Worm (Caenorhabditis elegans) whole organism, L3 larva: Measurements from ENCODE around the gene pbs-6.

Experiments
- ceh-16 ChIP-seq: sonication (generic microtip); optimal IDR thresholded peaks from 2 replicates; lab custom pipeline; 2017; ENCODE audit warnings: missing biosample characterization, missing genetic modification characterization
- nhr-237 ChIP-seq: fragments of 150-350 bp; optimal IDR thresholded peaks from 2 replicates; lab custom pipeline; 2014; ENCODE audit warnings: missing biosample characterization, missing genetic modification characterization

DNA sequence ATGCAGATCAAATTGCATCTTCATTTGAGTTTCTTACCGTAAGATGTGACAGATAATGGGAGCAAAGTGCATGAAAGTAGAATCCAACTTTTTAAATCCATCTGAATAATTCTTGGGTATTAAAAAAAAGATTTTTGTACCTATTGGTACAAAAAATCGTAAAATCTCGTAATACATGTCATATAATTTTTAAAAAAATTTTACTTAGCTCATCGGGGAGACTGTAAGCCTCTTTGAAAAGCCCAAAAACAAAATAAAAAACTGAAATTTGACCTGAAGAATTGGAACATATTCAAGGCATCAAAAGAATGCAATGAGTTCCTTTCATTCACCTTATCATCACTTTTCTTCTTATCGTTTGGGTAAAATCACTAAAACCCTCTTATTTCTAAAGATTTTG is 32.0 kb upstream of the pbs-6 start, which contains the start of gene clec-160:
- TF ChIP-seq nhr-237 (tag; lab: Kevin White, UChicago) (no peak), ceh-16 (no peak)
